Fruit fly (Drosophila melanogaster): ENCODE data around the gene Chd1.

The Chd1 gene

dm6 chr2L:2939698-2940097 lies 47.8 kb downstream of the Chd1 start:
- TF ChIP-seq pdm3 (GFP tag; optimal IDR thresholded peaks at IDR 0.05) (no peak), Blimp-1 (GFP tag; optimal IDR thresholded peaks at IDR 0.05) (no peak), CG15336 (GFP tag; IDR thresholded peaks at IDR 0.05) (no peak), fkh (GFP tag; optimal IDR thresholded peaks at IDR 0.05) (no peak), CG11762 (GFP tag; optimal IDR thresholded peaks at IDR 0.05; ENCODE audit: insufficient read depth) (no peak), Gug (GFP tag; IDR thresholded peaks at IDR 0.05) (no peak), Ets21C (GFP tag; optimal IDR thresholded peaks at IDR 0.05) (no peak), CG11902 (GFP tag; optimal IDR thresholded peaks at IDR 0.05) (no peak), OdsH (GFP tag; optimal IDR thresholded peaks at IDR 0.05) (no peak), Sox14 (GFP tag; optimal IDR thresholded peaks at IDR 0.05) (no peak), Hr38 (GFP tag; optimal IDR thresholded peaks at IDR 0.05) (no peak), Eip78C (GFP tag) (no peak), CG6854 (GFP tag; optimal IDR thresholded peaks at IDR 0.05) (no peak), salr (GFP tag; optimal IDR thresholded peaks at IDR 0.05) (no peak)

- TF ChIP-seq Hr38 (GFP tag; optimal IDR thresholded peaks at IDR 0.05) (no peak), svp (GFP tag) (peak; percentile 65)
Measured at dm6 chr2L:2935704-2936103, 51.8 kb downstream of the Chd1 start.

DNA sequence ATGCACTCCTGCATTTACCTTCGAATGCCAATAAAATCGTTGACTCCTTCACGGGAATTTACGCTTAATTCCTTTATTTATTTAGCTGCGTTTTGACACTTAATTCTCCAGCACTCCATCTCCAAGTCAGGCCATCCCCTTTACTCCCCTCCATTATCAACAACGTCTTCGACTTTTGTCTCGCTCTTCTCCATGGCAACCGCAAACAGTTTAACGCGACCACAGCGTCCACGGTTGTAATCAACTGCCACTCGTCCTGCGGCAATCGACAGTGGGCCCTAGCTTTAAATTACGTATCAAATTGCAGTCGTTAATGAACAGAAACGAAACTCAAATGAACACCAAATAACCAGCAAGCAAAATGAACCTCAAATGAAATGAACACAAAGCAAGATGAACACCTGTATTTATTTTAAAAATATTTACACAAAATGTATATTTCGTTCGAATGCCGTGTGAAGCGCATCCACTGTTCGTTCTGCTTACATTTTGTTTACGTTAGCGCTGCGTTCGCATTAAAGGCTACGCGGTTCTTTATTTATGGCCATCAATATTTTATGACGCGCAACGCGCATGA lies 55.9 kb downstream of the Chd1 start:
- TF ChIP-seq Sox14 (GFP tag; optimal IDR thresholded peaks at IDR 0.05) (peak; percentile 80), Ets96B (tag; optimal IDR thresholded peaks at IDR 0.05) (peak; percentile 83), lz (GFP tag; optimal IDR thresholded peaks at IDR 0.05) (peak; percentile 69), CG10631 (GFP tag; optimal IDR thresholded peaks at IDR 0.05) (peak; percentile 68), CG6808 (GFP tag; optimal IDR thresholded peaks at IDR 0.05) (peak; percentile 79), CG31627 (GFP tag; optimal IDR thresholded peaks at IDR 0.05) (peak; percentile 29), CG11762 (GFP tag; optimal IDR thresholded peaks at IDR 0.05; ENCODE audit: insufficient read depth) (peak; percentile 29), dac (GFP tag; optimal IDR thresholded peaks at IDR 0.05) (no peak), Sox15 (GFP tag; optimal IDR thresholded peaks at IDR 0.05) (no peak), OdsH (GFP tag; optimal IDR thresholded peaks at IDR 0.05) (peak; percentile 43), CG7368 (GFP tag; optimal IDR thresholded peaks at IDR 0.05) (peak; percentile 24), CG15336 (GFP tag; IDR thresholded peaks at IDR 0.05) (no peak), CG4318 (GFP tag; optimal IDR thresholded peaks at IDR 0.05) (peak; percentile 20), Met (GFP tag; optimal IDR thresholded peaks at IDR 0.05) (peak; percentile 72), spab (GFP tag; optimal IDR thresholded peaks at IDR 0.05) (peak; percentile 75), svp (GFP tag) (peak; percentile 80), fkh (GFP tag; optimal IDR thresholded peaks at IDR 0.05) (peak; percentile 32), CG3919 (GFP tag; optimal IDR thresholded peaks at IDR 0.05) (peak; percentile 47), CG11902 (GFP tag; optimal IDR thresholded peaks at IDR 0.05) (peak; percentile 21), CG8319 (GFP tag; optimal IDR thresholded peaks at IDR 0.05) (peak; percentile 5), CG9139 (GFP tag; optimal IDR thresholded peaks at IDR 0.05) (peak; percentile 52), CG6854 (GFP tag; optimal IDR thresholded peaks at IDR 0.05) (no peak), dsx (GFP tag; optimal IDR thresholded peaks at IDR 0.05; ENCODE audit: poor library complexity, severe bottlenecking) (peak; percentile 87), Hr38 (GFP tag; optimal IDR thresholded peaks at IDR 0.05) (no peak), vri (GFP tag; optimal IDR thresholded peaks at IDR 0.05) (no peak), achi (GFP tag; optimal IDR thresholded peaks at IDR 0.05) (peak; percentile 66), CG8119 (GFP tag; IDR thresholded peaks at IDR 0.05) (peak; percentile 43; the same call in 1 of the 3 replicates), CG16779 (tag; optimal IDR thresholded peaks at IDR 0.05) (peak; percentile 71), CG6276 (GFP tag; optimal IDR thresholded peaks at IDR 0.05) (peak; percentile 28), eg (GFP tag; IDR thresholded peaks at IDR 0.05) (no peak), Smox (GFP tag; optimal IDR thresholded peaks at IDR 0.05) (peak; percentile 3), pdm3 (GFP tag; optimal IDR thresholded peaks at IDR 0.05) (peak; percentile 37), esn (GFP tag; optimal IDR thresholded peaks at IDR 0.05) (peak; percentile 70), net (GFP tag; optimal IDR thresholded peaks at IDR 0.05) (no peak), Gug (GFP tag; IDR thresholded peaks at IDR 0.05) (no peak), Ets21C (GFP tag; optimal IDR thresholded peaks at IDR 0.05) (no peak), topi (GFP tag; optimal IDR thresholded peaks at IDR 0.05) (peak; percentile 74), CG8632 (GFP tag; optimal IDR thresholded peaks at IDR 0.05) (peak; percentile 49), Eip78C (GFP tag) (peak; percentile 73), Sox102F (GFP tag; optimal IDR thresholded peaks at IDR 0.05) (peak; percentile 56), CG34406 (GFP tag; optimal IDR thresholded peaks at IDR 0.05) (peak; percentile 72), acj6 (GFP tag; optimal IDR thresholded peaks at IDR 0.05) (peak; percentile 53), Eip75B (GFP tag; optimal IDR thresholded peaks at IDR 0.05) (peak; percentile 80)

Measured in whole organism, prepupa.